Worm (Caenorhabditis elegans): ENCODE results near the gene vha-20.

DNA sequence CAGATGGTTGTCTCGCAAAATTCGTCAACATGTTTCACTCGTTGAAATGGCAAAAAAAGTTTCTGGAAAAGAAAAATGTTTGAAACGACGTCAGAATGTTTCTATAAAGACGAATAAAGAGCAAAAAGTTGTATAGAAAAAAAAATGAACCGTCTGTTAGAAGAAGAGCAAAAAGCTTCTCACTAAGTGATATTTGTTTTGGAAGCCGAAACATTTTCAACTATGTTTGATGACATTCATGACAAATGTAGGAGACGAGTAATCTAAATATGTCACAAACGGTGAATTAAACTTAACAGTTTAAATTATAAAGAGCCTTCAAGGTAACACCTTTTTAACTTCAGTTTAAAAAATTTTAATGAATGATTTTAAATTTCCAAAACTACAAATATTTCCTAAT is 24.3 kb downstream of the vha-20 start, which contains the start of gene nkat-1:
- no peak for TF ChIP-seq fkh-2 (tag; optimal IDR thresholded peaks at IDR 0.05)
- TF ChIP-seq nhr-77 (tag; optimal IDR thresholded peaks at IDR 0.05): no peak
- TF ChIP-seq skn-1 (tag; optimal IDR thresholded peaks at IDR 0.05): no peak
- TF ChIP-seq elt-3 (tag; optimal IDR thresholded peaks at IDR 0.05): no peak

All from whole organism, L3 larva.